In genomic region chrIV:8036492-8036891, ce11 we compare ENCODE assay signal across 5 worm cellular contexts.
TF ChIP-seq lines count a peak whose summit lies in the region.

No protein-coding gene starts in this region.

TF ChIP-seq in whole organism, L1 larva, 84 proteins besides CTCF, POLR2A, EP300 and RAD21 (continues in another document):
- TF ChIP-seq lin-14 (GFP tag; optimal IDR thresholded peaks at IDR 0.05; lab: Kevin White, UChicago) (peak; percentile 91), nhr-12 (tag; optimal IDR thresholded peaks at IDR 0.05; lab: Kevin White, UChicago) (no peak), snu-23 (GFP tag; optimal IDR thresholded peaks at IDR 0.05; lab: Kevin White, UChicago) (peak; percentile 74), pax-3 (tag; optimal IDR thresholded peaks at IDR 0.05; lab: Kevin White, UChicago) (no peak), efl-3 (GFP tag; optimal IDR thresholded peaks at IDR 0.05; lab: Kevin White, UChicago) (no peak), F16B12.6 (tag; optimal IDR thresholded peaks at IDR 0.05; lab: Kevin White, UChicago) (no peak), nhr-11 (tag; optimal IDR thresholded peaks at IDR 0.05; lab: Kevin White, UChicago) (no peak), fos-1 (tag; optimal IDR thresholded peaks at IDR 0.05; lab: Kevin White, UChicago) (no peak), ceh-8 (GFP tag; optimal IDR thresholded peaks at IDR 0.05; lab: Kevin White, UChicago) (no peak), nhr-47 (tag; optimal IDR thresholded peaks at IDR 0.05; lab: Kevin White, UChicago) (peak; percentile 19), nhr-28 (tag; optimal IDR thresholded peaks at IDR 0.05; lab: Kevin White, UChicago) (no peak), lin-13 (GFP tag; optimal IDR thresholded peaks at IDR 0.05; lab: Kevin White, UChicago) (no peak), egl-27 (tag; optimal IDR thresholded peaks at IDR 0.05; lab: Kevin White, UChicago) (no peak), zip-4 (GFP tag; optimal IDR thresholded peaks at IDR 0.05; lab: Kevin White, UChicago) (no peak), mdl-1 (tag; optimal IDR thresholded peaks at IDR 0.05; lab: Kevin White, UChicago) (peak in 1 of 2 experiments; percentile 26), lin-15B (tag; optimal IDR thresholded peaks at IDR 0.05; lab: Kevin White, UChicago) (no peak), tlp-1 (tag; optimal IDR thresholded peaks at IDR 0.05; lab: Kevin White, UChicago) (no peak), nhr-84 (tag; optimal IDR thresholded peaks at IDR 0.05; lab: Kevin White, UChicago) (no peak), zag-1 (tag; optimal IDR thresholded peaks at IDR 0.05; lab: Kevin White, UChicago) (no peak)

TF ChIP-seq in whole organism, L2 larva, 48 proteins besides CTCF, POLR2A, EP300 and RAD21:
- peak; percentile 28 for TF ChIP-seq egl-27 (tag; optimal IDR thresholded peaks at IDR 0.05; lab: Kevin White, UChicago)
- TF ChIP-seq nhr-10 (tag; optimal IDR thresholded peaks at IDR 0.05; lab: Kevin White, UChicago), result no peak
- no peak for TF ChIP-seq ceh-82 (tag; optimal IDR thresholded peaks at IDR 0.05; lab: Kevin White, UChicago)
- peak; percentile 48 for TF ChIP-seq crh-2 (tag; optimal IDR thresholded peaks at IDR 0.05; lab: Kevin White, UChicago)
- TF ChIP-seq sma-3 (GFP tag; optimal IDR thresholded peaks at IDR 0.05; lab: Kevin White, UChicago), result peak; percentile 60
- peak; percentile 16 for TF ChIP-seq nhr-129 (tag; optimal IDR thresholded peaks at IDR 0.05; lab: Kevin White, UChicago)
- peak; percentile 33 for TF ChIP-seq elt-1 (tag; optimal IDR thresholded peaks at IDR 0.05; lab: Kevin White, UChicago)
- peak; percentile 51 for TF ChIP-seq nhr-21 (tag; optimal IDR thresholded peaks at IDR 0.05; lab: Kevin White, UChicago)
- peak; percentile 49 for TF ChIP-seq fos-1 (tag; optimal IDR thresholded peaks at IDR 0.05; lab: Kevin White, UChicago)
- no peak for TF ChIP-seq nhr-23 (tag; optimal IDR thresholded peaks at IDR 0.05; lab: Kevin White, UChicago)
- peak in 1 of 2 experiments; percentile 13 for TF ChIP-seq lsy-2 (tag; optimal IDR thresholded peaks at IDR 0.05; lab: Kevin White, UChicago)
- TF ChIP-seq ceh-16 (tag; optimal IDR thresholded peaks at IDR 0.05; lab: Kevin White, UChicago), result peak; percentile 67
- TF ChIP-seq C34F6.9 (tag; optimal IDR thresholded peaks at IDR 0.05; lab: Kevin White, UChicago), result peak; percentile 14
- TF ChIP-seq sma-9 (GFP tag; optimal IDR thresholded peaks at IDR 0.05; lab: Kevin White, UChicago), result peak; percentile 83
- TF ChIP-seq sma-9 (tag; optimal IDR thresholded peaks at IDR 0.05; lab: Kevin White, UChicago), result no peak
- TF ChIP-seq ztf-1 (GFP tag; conservative IDR thresholded peaks at IDR 0.05; lab: Robert Waterston, UW), result no peak
- peak; percentile 75 for TF ChIP-seq blmp-1 (tag; optimal IDR thresholded peaks at IDR 0.05; lab: Kevin White, UChicago; ENCODE audit: insufficient read depth)
- TF ChIP-seq mab-5 (tag; optimal IDR thresholded peaks at IDR 0.05; lab: Kevin White, UChicago), result no peak
- peak; percentile 89 for TF ChIP-seq nhr-25 (tag; optimal IDR thresholded peaks at IDR 0.05; lab: Kevin White, UChicago)

TF ChIP-seq in whole organism, L3 larva, 47 proteins besides CTCF, POLR2A, EP300 and RAD21:
- TF ChIP-seq ceh-28 (tag; optimal IDR thresholded peaks at IDR 0.05; lab: Kevin White, UChicago) (no peak), ama-1 (optimal IDR thresholded peaks at IDR 0.05; lab: Kevin White, UChicago) (no peak), nhr-23 (tag; optimal IDR thresholded peaks at IDR 0.05; lab: Kevin White, UChicago) (peak; percentile 27), fos-1 (tag; optimal IDR thresholded peaks at IDR 0.05; lab: Kevin White, UChicago) (no peak), nhr-76 (tag; optimal IDR thresholded peaks at IDR 0.05; lab: Kevin White, UChicago) (no peak), jun-1 (tag; optimal IDR thresholded peaks at IDR 0.05; lab: Kevin White, UChicago) (no peak), nhr-43 (tag; optimal IDR thresholded peaks at IDR 0.05; lab: Kevin White, UChicago; ENCODE audit: poor library complexity, severe bottlenecking) (peak; percentile 58), elt-1 (tag; optimal IDR thresholded peaks at IDR 0.05; lab: Kevin White, UChicago) (peak; percentile 95), fkh-10 (GFP tag; optimal IDR thresholded peaks at IDR 0.05; lab: Kevin White, UChicago) (no peak), ztf-4 (tag; optimal IDR thresholded peaks at IDR 0.05; lab: Kevin White, UChicago) (no peak), mml-1 (tag; optimal IDR thresholded peaks at IDR 0.05; lab: Kevin White, UChicago) (no peak), nhr-237 (tag; optimal IDR thresholded peaks at IDR 0.05; lab: Kevin White, UChicago) (no peak), egl-5 (tag; optimal IDR thresholded peaks at IDR 0.05; lab: Kevin White, UChicago) (no peak), pqm-1 (tag; optimal IDR thresholded peaks at IDR 0.05; lab: Kevin White, UChicago) (no peak), nfya-1 (tag; optimal IDR thresholded peaks at IDR 0.05; lab: Kevin White, UChicago; ENCODE audit: insufficient read depth) (no peak), snpc-4 (tag; optimal IDR thresholded peaks at IDR 0.05; lab: Kevin White, UChicago) (no peak), ztf-11 (tag; optimal IDR thresholded peaks at IDR 0.05; lab: Kevin White, UChicago) (no peak), sea-2 (GFP tag; optimal IDR thresholded peaks at IDR 0.05; lab: Kevin White, UChicago) (no peak), hmg-11 (tag; optimal IDR thresholded peaks at IDR 0.05; lab: Kevin White, UChicago) (no peak), nhr-25 (tag; optimal IDR thresholded peaks at IDR 0.05; lab: Kevin White, UChicago) (peak; percentile 76), mdl-1 (tag; optimal IDR thresholded peaks at IDR 0.05; lab: Kevin White, UChicago) (no peak)

TF ChIP-seq in whole organism, L4 larva, 104 proteins besides CTCF, POLR2A, EP300 and RAD21:
- TF ChIP-seq dmd-6 (GFP tag; IDR thresholded peaks at IDR 0.05; lab: Robert Waterston, UW), result peak; percentile 33; the same call in 1 of the 2 replicates
- peak in 1 of 2 experiments; percentile 12 for TF ChIP-seq lsy-2 (tag; optimal IDR thresholded peaks at IDR 0.05; lab: Kevin White, UChicago)
- peak; percentile 2 for TF ChIP-seq mxl-3 (GFP tag; optimal IDR thresholded peaks at IDR 0.05; lab: Kevin White, UChicago)
- TF ChIP-seq Y48G9A.11 (GFP tag; IDR thresholded peaks at IDR 0.05; lab: Robert Waterston, UW), result no peak
- TF ChIP-seq nhr-77 (tag; optimal IDR thresholded peaks at IDR 0.05; lab: Kevin White, UChicago), result peak; percentile 17
- peak; percentile 77 for TF ChIP-seq nhr-28 (tag; optimal IDR thresholded peaks at IDR 0.05; lab: Kevin White, UChicago)
- TF ChIP-seq mdl-1 (tag; optimal IDR thresholded peaks at IDR 0.05; lab: Kevin White, UChicago), result peak in 1 of 2 experiments; percentile 40
- peak; percentile 34 for TF ChIP-seq mep-1 (tag; optimal IDR thresholded peaks at IDR 0.05; lab: Kevin White, UChicago)
- TF ChIP-seq unc-62 (GFP tag; optimal IDR thresholded peaks at IDR 0.05 in 1 of 2; lab: Kevin White, UChicago), result peak in 1 of 2 experiments; percentile 73
- no peak for TF ChIP-seq unc-62 (tag; optimal IDR thresholded peaks at IDR 0.05; lab: Kevin White, UChicago)
- TF ChIP-seq egl-27 (tag; optimal IDR thresholded peaks at IDR 0.05; lab: Kevin White, UChicago), result no peak
- peak; percentile 10 for TF ChIP-seq hlh-30 (tag; optimal IDR thresholded peaks at IDR 0.05; lab: Kevin White, UChicago; ENCODE audit: insufficient read depth)
- no peak for TF ChIP-seq jun-1 (tag; optimal IDR thresholded peaks at IDR 0.05; lab: Kevin White, UChicago)

TF ChIP-seq in whole organism, mixed stage, embryonic, 35 proteins besides CTCF, POLR2A, EP300 and RAD21:
- no peak for TF ChIP-seq cnd-1 (tag; optimal IDR thresholded peaks at IDR 0.05; lab: Kevin White, UChicago)
- peak; percentile 9 for TF ChIP-seq unc-62 (GFP tag; optimal IDR thresholded peaks at IDR 0.05; lab: Kevin White, UChicago)

Comparison
In these comparisons a context has a peak if more than half of its experiments do, and no peak if none do; other contexts are left out.
1. Of the 29 proteins assayed by ChIP-seq in both whole organism, L4 larva and whole organism, L1 larva: peak only in whole organism, L4 larva: nhr-28 and nhr-77; only in whole organism, L1 larva: lir-3; in both: mep-1; in neither: 21; mixed calls (peak in some experiments, not most) for 4.